Worm (Caenorhabditis elegans): Measurements from ENCODE around the gene Y43F8C.15.

- TF ChIP-seq lir-3 (tag; optimal IDR thresholded peaks at IDR 0.05; ENCODE audit: poor library complexity) (no peak), ztf-11 (tag; optimal IDR thresholded peaks at IDR 0.05) (no peak), blmp-1 (tag; optimal IDR thresholded peaks at IDR 0.05) (no peak), lin-13 (GFP tag; optimal IDR thresholded peaks at IDR 0.05) (no peak), C04F5.9 (tag; optimal IDR thresholded peaks at IDR 0.05) (no peak), ama-1 (optimal IDR thresholded peaks at IDR 0.05) (no peak), unc-130 (tag; optimal IDR thresholded peaks at IDR 0.05) (no peak)
Observed at ce11 chrV:19755260-19755659, 44.8 kb upstream of the Y43F8C.15 start, which contains the start of gene clec-50.
